Worm (Caenorhabditis elegans): ENCODE results near the gene fbxb-51.

DNA sequence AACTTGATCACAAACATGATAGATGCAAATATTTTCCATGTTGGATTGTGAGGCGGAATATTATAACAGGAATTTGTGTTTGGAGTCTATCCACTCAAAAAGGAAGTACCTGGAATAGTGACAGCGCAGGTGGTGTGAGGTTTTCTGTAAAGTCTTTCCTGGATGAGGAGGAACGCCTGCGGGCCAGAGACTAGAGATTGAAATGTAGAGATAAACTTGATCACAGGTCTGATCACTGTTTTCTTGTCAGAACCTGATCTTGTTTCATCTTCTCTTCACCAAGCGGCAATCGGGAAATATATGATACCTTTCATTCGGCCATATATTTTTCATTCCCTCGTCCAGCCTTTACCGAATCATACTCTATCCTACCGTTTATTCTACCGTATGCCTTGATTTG lies 35.8 kb downstream of the fbxb-51 start, which contains the start of gene T07H3.8:
- TF ChIP-seq M03D4.4 (tag; optimal IDR thresholded peaks at IDR 0.05) (no peak), ces-1 (GFP tag; optimal IDR thresholded peaks at IDR 0.05) (no peak), unc-39 (tag; optimal IDR thresholded peaks at IDR 0.05) (no peak), snpc-4 (tag; optimal IDR thresholded peaks at IDR 0.05) (no peak), cnd-1 (tag; optimal IDR thresholded peaks at IDR 0.05) (no peak), nhr-237 (tag; optimal IDR thresholded peaks at IDR 0.05) (no peak), ztf-11 (tag; optimal IDR thresholded peaks at IDR 0.05) (no peak), hlh-1 (tag; optimal IDR thresholded peaks at IDR 0.05) (no peak), drap-1 (GFP tag; optimal IDR thresholded peaks at IDR 0.05) (no peak)
